Fruit fly (Drosophila melanogaster) whole organism, embryonic: Measurements from ENCODE around the gene Gr64b.

Experiments used
- Abd-B ChIP-seq: fragments of 200-800 bp; sonication (Bioruptor generic); optimal IDR thresholded peaks from 2 replicates; lab custom pipeline; 2018; ENCODE audit warnings: missing biosample characterization, mild to moderate bottlenecking, missing genetic modification characterization, moderate library complexity
- Adf1 ChIP-seq: fragments of 200-800 bp; sonication (Bioruptor generic); IDR thresholded peaks from 2 replicates; pipeline ENCODE4 v1.3.6; 2022; ENCODE audit warnings: missing biosample characterization, missing genetic modification characterization
- Bdp1 ChIP-seq: fragments of 200-800 bp; sonication (Bioruptor generic); optimal IDR thresholded peaks from 3 replicates; lab custom pipeline; 2016; ENCODE audit warnings: missing biosample characterization, missing genetic modification characterization
- CG10274 ChIP-seq: fragments of 200-800 bp; sonication (Bioruptor generic); optimal IDR thresholded peaks from 3 replicates; lab custom pipeline; 2017; ENCODE audit warnings: missing biosample characterization, mild to moderate bottlenecking, missing genetic modification characterization
- CG11504 ChIP-seq: fragments of 200-800 bp; sonication (Bioruptor generic); optimal IDR thresholded peaks from 3 replicates; lab custom pipeline; 2019; ENCODE audit warnings: missing biosample characterization, mild to moderate bottlenecking, missing genetic modification characterization, moderate library complexity
- CG11695 ChIP-seq: fragments of 200-800 bp; sonication (Bioruptor generic); IDR thresholded peaks from 3 replicates; pipeline ENCODE4 v1.3.6; 2022; ENCODE audit warnings: missing biosample characterization, missing genetic modification characterization
- CG11696 ChIP-seq: fragments of 200-800 bp; sonication (Bioruptor generic); IDR thresholded peaks from 2 replicates; pipeline ENCODE4 v1.3.6; 2022; ENCODE audit warnings: missing biosample characterization, missing genetic modification characterization
- CG12391 ChIP-seq: fragments of 200-800 bp; sonication (Bioruptor generic); optimal IDR thresholded peaks from 3 replicates; lab custom pipeline; 2018; ENCODE audit warnings: missing biosample characterization, mild to moderate bottlenecking, missing genetic modification characterization, moderate library complexity
- CG13424 ChIP-seq: fragments of 200-800 bp; sonication (Bioruptor generic); optimal IDR thresholded peaks from 2 replicates; lab custom pipeline; 2019; ENCODE audit warnings: missing biosample characterization, mild to moderate bottlenecking, missing genetic modification characterization, moderate library complexity
- CG16779 ChIP-seq: fragments of 200-800 bp; sonication (Bioruptor generic); IDR thresholded peaks from 2 replicates; pipeline ENCODE4 v1.3.6; 2022; ENCODE audit warnings: missing biosample characterization, missing genetic modification characterization
- CG17361 ChIP-seq: fragments of 200-800 bp; sonication (Bioruptor generic); IDR thresholded peaks from 3 replicates; pipeline ENCODE4 v1.3.6; 2022; ENCODE audit warnings: missing biosample characterization, missing genetic modification characterization
- CG18262 ChIP-seq: fragments of 200-800 bp; optimal IDR thresholded peaks from 3 replicates; lab custom pipeline; 2019; ENCODE audit warnings: missing biosample characterization, mild to moderate bottlenecking, missing genetic modification characterization, moderate library complexity
- CG2678 ChIP-seq: fragments of 200-800 bp; sonication (Bioruptor generic); optimal IDR thresholded peaks from 3 replicates; lab custom pipeline; 2019; ENCODE audit warnings: missing biosample characterization, mild to moderate bottlenecking, missing genetic modification characterization, moderate library complexity
- CG30020 ChIP-seq: fragments of 200-800 bp; optimal IDR thresholded peaks from 2 replicates; lab custom pipeline; 2019; ENCODE audit warnings: missing biosample characterization, mild to moderate bottlenecking, missing genetic modification characterization, moderate library complexity
- CG31365 ChIP-seq: fragments of 200-800 bp; sonication (Bioruptor generic); optimal IDR thresholded peaks from 2 replicates; lab custom pipeline; 2018; ENCODE audit warnings: missing biosample characterization, mild to moderate bottlenecking, missing genetic modification characterization
- CG32772 ChIP-seq: fragments of 200-800 bp; sonication (Bioruptor generic); IDR thresholded peaks from 2 replicates; pipeline ENCODE4 v1.3.6; 2022; ENCODE audit warnings: missing biosample characterization, missing genetic modification characterization
- CG4282 ChIP-seq: fragments of 200-800 bp; sonication (Bioruptor generic); optimal IDR thresholded peaks from 2 replicates; lab custom pipeline; 2016; ENCODE audit warnings: missing biosample characterization, missing genetic modification characterization
- CG4854 ChIP-seq: fragments of 200-800 bp; sonication (Bioruptor generic); optimal IDR thresholded peaks from 2 replicates; lab custom pipeline; 2016; ENCODE audit warnings: missing biosample characterization, missing genetic modification characterization, inconsistent platforms
- CG5953 ChIP-seq: fragments of 200-800 bp; sonication (Bioruptor generic); IDR thresholded peaks from 2 replicates; pipeline ENCODE4 v1.3.6; 2022; ENCODE audit warnings: missing biosample characterization, missing genetic modification characterization
- CG7839 ChIP-seq: fragments of 200-800 bp; sonication (Bioruptor generic); optimal IDR thresholded peaks from 3 replicates; lab custom pipeline; 2018; ENCODE audit warnings: missing biosample characterization, mild to moderate bottlenecking, missing genetic modification characterization, moderate library complexity
- CoRest ChIP-seq: fragments of 200-800 bp; sonication (Bioruptor generic); optimal IDR thresholded peaks from 3 replicates; lab custom pipeline; 2018; ENCODE audit warnings: missing biosample characterization, mild to moderate bottlenecking, missing genetic modification characterization, moderate library complexity
- Dp ChIP-seq: fragments of 200-800 bp; sonication (Bioruptor generic); optimal IDR thresholded peaks from 2 replicates; lab custom pipeline; 2018; ENCODE audit warnings: missing biosample characterization, mild to moderate bottlenecking, missing genetic modification characterization, moderate library complexity
- Elba2 ChIP-seq: fragments of 200-800 bp; sonication (Bioruptor generic); optimal IDR thresholded peaks from 3 replicates; lab custom pipeline; 2016; ENCODE audit warnings: missing biosample characterization, missing genetic modification characterization
- Gsc ChIP-seq: fragments of 200-800 bp; sonication (Bioruptor generic); IDR thresholded peaks from 2 replicates; pipeline ENCODE4 v1.3.6; 2022; ENCODE audit warnings: missing biosample characterization, missing genetic modification characterization
- Hr51 ChIP-seq, 2 experiments: fragments of 200-800 bp; sonication (Bioruptor generic); optimal IDR thresholded peaks; 2 replicates in 1 of 2; 3 replicates in 1 of 2; lab custom pipeline; 2016 to 2018; ENCODE audit warnings: missing biosample characterization in 2 of 2, missing genetic modification characterization in 2 of 2, mild to moderate bottlenecking in 1 of 2, moderate library complexity in 1 of 2
- Kr ChIP-seq: fragments of 200-800 bp; sonication (Bioruptor generic); optimal IDR thresholded peaks from 2 replicates; lab custom pipeline; 2017; ENCODE audit warnings: missing biosample characterization, mild to moderate bottlenecking, missing genetic modification characterization
- Lim3 ChIP-seq: fragments of 200-800 bp; sonication (Bioruptor generic); IDR thresholded peaks from 2 replicates; pipeline ENCODE4 v1.3.6; 2022; ENCODE audit warnings: missing biosample characterization, missing genetic modification characterization
- NC2α ChIP-seq: fragments of 200-800 bp; sonication (Bioruptor generic); optimal IDR thresholded peaks from 2 replicates; lab custom pipeline; 2016; ENCODE audit warnings: missing biosample characterization, missing genetic modification characterization
- Neu2 ChIP-seq: fragments of 200-800 bp; sonication (Bioruptor generic); optimal IDR thresholded peaks from 3 replicates; lab custom pipeline; 2016; ENCODE audit warnings: missing biosample characterization, missing genetic modification characterization, borderline replicate concordance
- Nf-YB ChIP-seq: fragments of 200-800 bp; sonication (Bioruptor generic); optimal IDR thresholded peaks from 3 replicates; lab custom pipeline; 2019; ENCODE audit warnings: missing biosample characterization, mild to moderate bottlenecking, missing genetic modification characterization, moderate library complexity
- Pdp1 ChIP-seq, 2 experiments: fragments of 200-800 bp; sonication (Bioruptor generic); optimal IDR thresholded peaks; 3 replicates each; lab custom pipeline; 2016; ENCODE audit warnings: missing biosample characterization in 2 of 2, missing genetic modification characterization in 2 of 2, mild to moderate bottlenecking in 1 of 2, moderate library complexity in 1 of 2
- Poxn ChIP-seq: fragments of 200-800 bp; sonication (Bioruptor generic); IDR thresholded peaks from 2 replicates; pipeline ENCODE4 v1.3.6; 2022; ENCODE audit warnings: missing biosample characterization, missing genetic modification characterization
- Sox100B ChIP-seq: fragments of 200-800 bp; sonication (Bioruptor generic); optimal IDR thresholded peaks from 3 replicates; lab custom pipeline; 2018; ENCODE audit warnings: missing biosample characterization, mild to moderate bottlenecking, missing genetic modification characterization
- amos ChIP-seq: fragments of 200-800 bp; sonication (Bioruptor generic); IDR thresholded peaks from 2 replicates; pipeline ENCODE4 v1.3.6; 2022; ENCODE audit warnings: missing biosample characterization, missing genetic modification characterization; ENCODE audit not compliant: partially characterized antibody
- bsh ChIP-seq, 2 experiments: fragments of 200-800 bp; sonication (Bioruptor generic); optimal IDR thresholded peaks; 2 replicates each; lab custom pipeline; 2017 to 2018; ENCODE audit warnings: mild to moderate bottlenecking in 2 of 2, missing biosample characterization in 2 of 2, missing genetic modification characterization in 2 of 2, moderate library complexity in 1 of 2
- ci ChIP-seq: fragments of 200-800 bp; sonication (Bioruptor generic); IDR thresholded peaks from 3 replicates; pipeline ENCODE4 v1.3.6; 2022; ENCODE audit warnings: missing biosample characterization, missing genetic modification characterization
- dmrt11E ChIP-seq: fragments of 200-800 bp; sonication (Bioruptor generic); optimal IDR thresholded peaks from 3 replicates; lab custom pipeline; 2018; ENCODE audit warnings: missing biosample characterization, mild to moderate bottlenecking, missing genetic modification characterization, moderate library complexity
- dmrt99B ChIP-seq: fragments of 200-800 bp; sonication (Bioruptor generic); optimal IDR thresholded peaks from 2 replicates; lab custom pipeline; 2018; ENCODE audit warnings: missing biosample characterization, mild to moderate bottlenecking, missing genetic modification characterization, moderate library complexity
- emc ChIP-seq: fragments of 200-800 bp; sonication (Bioruptor generic); optimal IDR thresholded peaks from 2 replicates; lab custom pipeline; 2016; ENCODE audit warnings: missing biosample characterization, missing genetic modification characterization
- fd3F ChIP-seq: fragments of 200-800 bp; sonication (Bioruptor generic); optimal IDR thresholded peaks from 2 replicates; lab custom pipeline; 2018; ENCODE audit warnings: missing biosample characterization, mild to moderate bottlenecking, missing genetic modification characterization, moderate library complexity
- gce ChIP-seq: fragments of 200-800 bp; sonication (Bioruptor generic); IDR thresholded peaks from 3 replicates; pipeline ENCODE4 v1.3.6; 2022; ENCODE audit warnings: missing biosample characterization, missing genetic modification characterization
- gcm ChIP-seq: fragments of 200-800 bp; sonication (Bioruptor generic); optimal IDR thresholded peaks from 2 replicates; lab custom pipeline; 2019; ENCODE audit warnings: missing biosample characterization, mild to moderate bottlenecking, missing genetic modification characterization, moderate library complexity
- ken ChIP-seq: fragments of 200-800 bp; sonication (Bioruptor generic); IDR thresholded peaks from 3 replicates; pipeline ENCODE4 v1.3.6; 2022; ENCODE audit warnings: missing biosample characterization, missing genetic modification characterization
- lola ChIP-seq, 3 experiments: fragments of >200 bp in 2 of 3; fragments of 200-800 bp in 1 of 3; sonication (Bioruptor generic) in 1 of 3; optimal IDR thresholded peaks; 2 replicates each; lab custom pipeline; 2017 to 2019; ENCODE audit warnings: missing biosample characterization in 3 of 3, missing genetic modification characterization in 3 of 3, mild to moderate bottlenecking in 1 of 3, moderate library complexity in 1 of 3
- oc ChIP-seq: fragments of 200-800 bp; sonication (Bioruptor generic); optimal IDR thresholded peaks from 2 replicates; lab custom pipeline; 2018; ENCODE audit warnings: missing biosample characterization, mild to moderate bottlenecking, missing genetic modification characterization, moderate library complexity
- pfk ChIP-seq: fragments of 200-800 bp; sonication (Bioruptor generic); optimal IDR thresholded peaks from 2 replicates; lab custom pipeline; 2018; ENCODE audit warnings: missing biosample characterization, mild to moderate bottlenecking, missing genetic modification characterization, moderate library complexity
- tap ChIP-seq: fragments of 200-800 bp; optimal IDR thresholded peaks from 3 replicates; lab custom pipeline; 2019; ENCODE audit warnings: missing biosample characterization, mild to moderate bottlenecking, missing genetic modification characterization, moderate library complexity
- zfh2 ChIP-seq: fragments of 200-800 bp; sonication (Bioruptor generic); optimal IDR thresholded peaks from 2 replicates; lab custom pipeline; 2016; ENCODE audit warnings: missing biosample characterization, missing genetic modification characterization

Gr64b gene

DNA sequence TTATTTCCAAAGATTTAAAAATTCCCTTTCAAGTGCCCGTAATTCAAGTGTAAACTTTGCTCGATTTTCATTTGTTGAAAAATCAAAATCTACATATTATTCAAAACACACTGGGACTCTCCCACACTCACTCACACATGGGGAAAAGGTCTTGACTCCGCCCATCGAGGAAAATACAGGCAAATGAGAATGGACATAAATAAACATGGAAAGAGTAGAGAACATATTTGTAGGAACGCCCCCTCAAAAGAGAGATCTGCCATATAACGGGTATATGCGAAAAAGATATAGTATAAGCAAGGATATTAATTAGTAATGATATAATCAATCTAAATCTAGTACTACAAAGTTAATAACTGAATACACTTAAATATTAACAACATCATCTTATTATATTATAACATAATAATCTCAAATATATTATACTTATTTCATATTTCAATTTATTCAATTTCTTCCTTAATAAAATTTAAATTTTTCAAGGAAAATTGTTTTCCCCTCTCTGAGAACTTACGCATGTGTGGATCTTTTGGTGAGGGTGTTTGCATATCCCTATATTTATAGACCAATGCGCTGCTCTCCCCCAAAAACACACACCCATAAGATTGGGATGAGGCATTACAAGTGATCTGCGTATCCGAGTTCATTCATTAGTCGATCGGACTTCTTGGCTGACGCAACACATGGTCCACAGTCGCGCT, 10.0 kb upstream of the Gr64b start, which contains the start of gene FoxL1 (continued):
- peak; percentile 2 for TF ChIP-seq CG7839
- TF ChIP-seq tap (tag; lab: Kevin White, UChicago) = no peak
- no peak for TF ChIP-seq CG11696 (GFP tag; lab: Robert Waterston, UW)
- no peak for TF ChIP-seq Kr (GFP tag; lab: Kevin White, UChicago)
- TF ChIP-seq Dp (GFP tag; lab: Kevin White, UChicago) = no peak
- no peak for TF ChIP-seq gce
- no peak for TF ChIP-seq CG4854 (GFP tag; lab: Kevin White, UChicago)
- no peak for TF ChIP-seq Abd-B
- TF ChIP-seq CG4282 = no peak
- TF ChIP-seq Hr51 (GFP tag; optimal IDR thresholded peaks at IDR 0.05; lab: Kevin White, UChicago) = peak in 1 of 2 experiments; percentile 40
- no peak for TF ChIP-seq fd3F (GFP tag; lab: Kevin White, UChicago)
- TF ChIP-seq CG17361 (GFP tag; lab: Robert Waterston, UW) = peak; percentile 40; the same call in 2 of the 3 replicates
- no peak for TF ChIP-seq Poxn (GFP tag; lab: Robert Waterston, UW)
- no peak for TF ChIP-seq Bdp1
- peak in 1 of 3 experiments; percentile 21 for TF ChIP-seq lola (GFP tag; optimal IDR thresholded peaks at IDR 0.05; lab: Kevin White, UChicago)
- peak; percentile 21 for TF ChIP-seq CG12391
- TF ChIP-seq bsh (GFP tag; optimal IDR thresholded peaks at IDR 0.05; lab: Kevin White, UChicago) = peak in 1 of 2 experiments; percentile 14
- TF ChIP-seq CG11504 (tag; lab: Kevin White, UChicago) = peak; percentile 33
- peak; percentile 10 for TF ChIP-seq dmrt11E (tag; lab: Kevin White, UChicago)
- no peak for TF ChIP-seq Adf1 (GFP tag; lab: Robert Waterston, UW)
- TF ChIP-seq CG31365 (tag; lab: Kevin White, UChicago) = no peak
- peak; percentile 30 for TF ChIP-seq CG2678 (tag; lab: Kevin White, UChicago)
- peak; percentile 92 for TF ChIP-seq Nf-YB (GFP tag; lab: Kevin White, UChicago)
- TF ChIP-seq CG11695 (GFP tag; lab: Robert Waterston, UW) = no peak
- TF ChIP-seq Sox100B (GFP tag; lab: Kevin White, UChicago) = peak; percentile 10
- TF ChIP-seq pfk (GFP tag; lab: Kevin White, UChicago) = no peak
- peak; percentile 23 for TF ChIP-seq CG13424 (tag; lab: Kevin White, UChicago)
- no peak for TF ChIP-seq ken
- no peak for TF ChIP-seq Gsc (GFP tag; lab: Robert Waterston, UW)
- no peak for TF ChIP-seq emc (GFP tag; lab: Kevin White, UChicago)
- no peak for TF ChIP-seq gcm (GFP tag; lab: Kevin White, UChicago)

DNA sequence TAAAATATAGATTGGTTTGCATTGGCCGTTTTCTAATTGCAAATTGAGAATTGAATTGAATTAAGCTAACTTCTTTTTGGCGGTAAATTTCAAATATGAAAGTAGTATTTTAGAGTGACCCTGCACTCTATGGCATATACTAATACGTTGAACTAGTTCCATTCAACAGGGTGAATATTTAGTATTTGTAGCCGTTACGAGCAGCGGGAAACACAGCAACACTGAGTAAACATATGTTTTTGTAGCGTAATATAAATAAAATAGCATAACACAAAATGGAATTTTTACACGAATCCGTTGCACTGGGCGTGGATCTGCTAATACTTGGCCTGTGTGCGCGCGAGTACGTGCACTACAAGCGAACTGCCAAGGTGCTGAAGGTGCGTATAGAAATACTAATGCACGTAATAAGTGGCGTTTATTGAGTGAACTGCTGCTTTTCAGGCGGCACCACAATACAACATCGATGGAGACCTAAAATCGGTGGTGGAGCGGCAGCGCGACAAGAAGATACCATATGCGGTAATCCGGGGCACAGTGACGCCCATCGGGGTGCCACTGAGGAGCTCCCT, 7.1 kb upstream of the Gr64b start, which contains the start of gene Mul1:
Mul1 (plus strand) TSS at position 198 of the 572 bp plus-strand sequence.
- TF ChIP-seq CoRest (tag; lab: Kevin White, UChicago) (peak; percentile 11), Elba2 (GFP tag; lab: Kevin White, UChicago) (no peak), ken (no peak), amos (peak; percentile 38; the same call in 1 of the 2 replicates), Pdp1 (GFP tag; optimal IDR thresholded peaks at IDR 0.05; lab: Kevin White, UChicago) (peak in 1 of 2 experiments; percentile 77), oc (tag; lab: Kevin White, UChicago) (no peak), CG31365 (tag; lab: Kevin White, UChicago) (no peak), dmrt99B (no peak), CG18262 (tag; lab: Kevin White, UChicago) (no peak), NC2α (no peak), zfh2 (GFP tag; lab: Kevin White, UChicago) (no peak), CG5953 (GFP tag; lab: Robert Waterston, UW) (no peak), CG10274 (GFP tag; lab: Kevin White, UChicago) (no peak), ci (no peak), CG30020 (tag; lab: Kevin White, UChicago) (no peak), CG32772 (GFP tag; lab: Robert Waterston, UW) (no peak), Lim3 (GFP tag; lab: Robert Waterston, UW) (no peak), CG16779 (GFP tag; lab: Robert Waterston, UW) (no peak), Neu2 (GFP tag; lab: Kevin White, UChicago) (no peak)
